Worm (Caenorhabditis elegans) whole organism, mixed stage, embryonic: ENCODE measurements around the gene pld-1.
"Not testable (repeated sequence)": the region's sequence is repeated elsewhere in the genome, so short reads cannot be mapped to it uniquely, and the experiment has no call there.

Experiments
- M03D4.4 ChIP-seq: sonication (generic microtip); optimal IDR thresholded peaks from 2 replicates; lab custom pipeline; 2017; ENCODE audit warnings: mild to moderate bottlenecking, missing genetic modification characterization, missing compliant biosample characterization
- bed-3 ChIP-seq: fragments of 200-800 bp; sonication (Bioruptor generic); optimal IDR thresholded peaks from 3 replicates; lab custom pipeline; 2018; ENCODE audit warnings: mild to moderate bottlenecking, missing genetic modification characterization, moderate library complexity, missing compliant biosample characterization
- blmp-1 ChIP-seq: fragments of 150-350 bp; optimal IDR thresholded peaks from 2 replicates; lab custom pipeline; 2014; ENCODE audit warnings: missing biosample characterization, missing genetic modification characterization
- ceh-39 ChIP-seq: fragments of 150-350 bp; optimal IDR thresholded peaks from 2 replicates; lab custom pipeline; 2014; ENCODE audit warnings: missing biosample characterization, missing genetic modification characterization
- ceh-43 ChIP-seq: fragments of 200-800 bp; sonication (Bioruptor generic); optimal IDR thresholded peaks from 2 replicates; lab custom pipeline; 2018; ENCODE audit warnings: mild to moderate bottlenecking, missing genetic modification characterization, moderate library complexity, missing compliant biosample characterization
- ceh-83 ChIP-seq: fragments of 200-800 bp; sonication (Bioruptor generic); optimal IDR thresholded peaks from 2 replicates; lab custom pipeline; 2018; ENCODE audit warnings: mild to moderate bottlenecking, missing genetic modification characterization, missing compliant biosample characterization
- ces-1 ChIP-seq: fragments of 150-350 bp; optimal IDR thresholded peaks from 2 replicates; lab custom pipeline; 2014; ENCODE audit warnings: missing biosample characterization, missing genetic modification reagents, missing genetic modification characterization
- cnd-1 ChIP-seq: fragments of 200-800 bp; sonication (Bioruptor generic); optimal IDR thresholded peaks from 2 replicates; lab custom pipeline; 2018; ENCODE audit warnings: mild to moderate bottlenecking, missing genetic modification characterization, missing compliant biosample characterization
- drap-1 ChIP-seq: fragments of 200-800 bp; sonication (Bioruptor generic); optimal IDR thresholded peaks from 3 replicates; lab custom pipeline; 2018; ENCODE audit warnings: mild to moderate bottlenecking, missing genetic modification characterization, missing compliant biosample characterization
- elt-1 ChIP-seq: sonication (generic microtip); optimal IDR thresholded peaks from 2 replicates; lab custom pipeline; 2017; ENCODE audit warnings: missing genetic modification characterization, mild to moderate bottlenecking, missing compliant biosample characterization, antibody characterized with exemption, moderate library complexity, borderline replicate concordance; ENCODE audit not compliant: insufficient read depth
- elt-3 ChIP-seq: fragments of 150-350 bp; optimal IDR thresholded peaks from 2 replicates; lab custom pipeline; 2014; ENCODE audit warnings: missing biosample characterization, missing genetic modification characterization
- flh-1 ChIP-seq: fragments of 200-800 bp; sonication (Bioruptor generic); optimal IDR thresholded peaks from 2 replicates; lab custom pipeline; 2018; ENCODE audit warnings: mild to moderate bottlenecking, missing genetic modification characterization, moderate library complexity, missing compliant biosample characterization
- ham-2 ChIP-seq: fragments of 200-800 bp; sonication (Bioruptor generic); optimal IDR thresholded peaks from 2 replicates; lab custom pipeline; 2018; ENCODE audit warnings: mild to moderate bottlenecking, missing genetic modification characterization, missing compliant biosample characterization
- hlh-1 ChIP-seq: fragments of 150-350 bp; optimal IDR thresholded peaks from 2 replicates; lab custom pipeline; 2014; ENCODE audit warnings: missing biosample characterization, missing genetic modification reagents, missing genetic modification characterization
- lin-13 ChIP-seq: fragments of 150-350 bp; optimal IDR thresholded peaks from 2 replicates; lab custom pipeline; 2014; ENCODE audit warnings: missing biosample characterization, missing genetic modification characterization
- lin-32 ChIP-seq: fragments of 200-800 bp; sonication (Bioruptor generic); optimal IDR thresholded peaks from 2 replicates; lab custom pipeline; 2018; ENCODE audit warnings: mild to moderate bottlenecking, missing genetic modification characterization, missing compliant biosample characterization
- lsy-2 ChIP-seq: fragments of 150-350 bp; optimal IDR thresholded peaks from 2 replicates; lab custom pipeline; 2014; ENCODE audit warnings: missing biosample characterization, missing genetic modification characterization
- mab-5 ChIP-seq: fragments of 150-350 bp; optimal IDR thresholded peaks from 2 replicates; lab custom pipeline; 2014; ENCODE audit warnings: missing biosample characterization, missing genetic modification characterization
- mep-1 ChIP-seq: fragments of 150-350 bp; optimal IDR thresholded peaks from 2 replicates; lab custom pipeline; 2017; ENCODE audit warnings: missing biosample characterization, missing genetic modification reagents, missing genetic modification characterization, inconsistent platforms
- mls-2 ChIP-seq: sonication (generic microtip); optimal IDR thresholded peaks from 2 replicates; lab custom pipeline; 2016; ENCODE audit warnings: mild to moderate bottlenecking, missing genetic modification characterization, moderate library complexity, missing compliant biosample characterization
- nhr-12 ChIP-seq: fragments of 150-350 bp; optimal IDR thresholded peaks from 2 replicates; lab custom pipeline; 2014; ENCODE audit warnings: missing biosample characterization, missing genetic modification characterization
- nhr-2 ChIP-seq: fragments of 150-350 bp; optimal IDR thresholded peaks from 2 replicates; lab custom pipeline; 2014; ENCODE audit warnings: missing biosample characterization, missing genetic modification characterization
- nhr-237 ChIP-seq: fragments of 150-350 bp; optimal IDR thresholded peaks from 2 replicates; lab custom pipeline; 2014; ENCODE audit warnings: missing biosample characterization, missing genetic modification characterization
- nhr-28 ChIP-seq: fragments of 150-350 bp; optimal IDR thresholded peaks from 2 replicates; lab custom pipeline; 2014; ENCODE audit warnings: missing biosample characterization, missing genetic modification characterization
- nhr-76 ChIP-seq: sonication (generic microtip); optimal IDR thresholded peaks from 2 replicates; lab custom pipeline; 2017; ENCODE audit warnings: missing biosample characterization, missing genetic modification characterization
- pha-4 ChIP-seq: fragments of 150-350 bp; optimal IDR thresholded peaks from 2 replicates; lab custom pipeline; 2018; ENCODE audit warnings: missing biosample characterization, missing genetic modification reagents, missing genetic modification characterization
- sem-2 ChIP-seq: fragments of 200-800 bp; sonication (Bioruptor generic); optimal IDR thresholded peaks from 2 replicates; lab custom pipeline; 2018; ENCODE audit warnings: mild to moderate bottlenecking, missing genetic modification characterization, missing compliant biosample characterization
- snpc-4 ChIP-seq: fragments of 150-350 bp; optimal IDR thresholded peaks from 2 replicates; lab custom pipeline; 2014; ENCODE audit warnings: missing biosample characterization, missing genetic modification characterization
- sptf-1 ChIP-seq: sonication (generic microtip); optimal IDR thresholded peaks from 2 replicates; lab custom pipeline; 2017; ENCODE audit warnings: mild to moderate bottlenecking, missing genetic modification characterization, moderate library complexity, missing compliant biosample characterization
- tbx-8 ChIP-seq: fragments of 200-800 bp; sonication (Bioruptor generic); optimal IDR thresholded peaks from 2 replicates; lab custom pipeline; 2018; ENCODE audit warnings: mild to moderate bottlenecking, missing genetic modification characterization, moderate library complexity, missing compliant biosample characterization
- unc-120 ChIP-seq: sonication (generic microtip); optimal IDR thresholded peaks from 2 replicates; lab custom pipeline; 2017; ENCODE audit warnings: missing genetic modification characterization, missing compliant biosample characterization; ENCODE audit not compliant: poor library complexity, severe bottlenecking
- unc-39 ChIP-seq: fragments of 150-350 bp; optimal IDR thresholded peaks from 2 replicates; lab custom pipeline; 2014; ENCODE audit warnings: missing biosample characterization, missing genetic modification characterization
- unc-62 ChIP-seq: fragments of 150-350 bp; optimal IDR thresholded peaks from 2 replicates; lab custom pipeline; 2014; ENCODE audit warnings: missing biosample characterization, missing genetic modification reagents, missing genetic modification characterization
- zip-8 ChIP-seq: fragments of 150-350 bp; optimal IDR thresholded peaks from 2 replicates; lab custom pipeline; 2014; ENCODE audit warnings: missing biosample characterization, missing genetic modification characterization
- ztf-11 ChIP-seq: fragments of 150-350 bp; optimal IDR thresholded peaks from 2 replicates; lab custom pipeline; 2014; ENCODE audit warnings: missing biosample characterization, missing genetic modification characterization

Gene pld-1

ce11 chrII:5115235-5115634 lies 23.7 kb upstream of the pld-1 start, which contains the start of gene msp-74:
Gene msp-74 (minus strand): TSS chrII:5115335.
- not testable (repeated sequence) for TF ChIP-seq drap-1 (GFP tag; lab: Kevin White, UChicago); sptf-1 (tag; lab: Kevin White, UChicago); ces-1 (GFP tag; lab: Kevin White, UChicago)

- no peak for TF ChIP-seq ces-1 (GFP tag; lab: Kevin White, UChicago)
- no peak for TF ChIP-seq nhr-12 (tag; lab: Kevin White, UChicago)
- TF ChIP-seq ceh-39: no peak
- TF ChIP-seq hlh-1 (tag; lab: Kevin White, UChicago): no peak
- no peak for TF ChIP-seq blmp-1 (tag; lab: Kevin White, UChicago)
- TF ChIP-seq ham-2 (GFP tag; lab: Kevin White, UChicago): no peak
- no peak for TF ChIP-seq zip-8 (tag; lab: Kevin White, UChicago)
- TF ChIP-seq nhr-2 (tag; lab: Kevin White, UChicago): no peak
- no peak for TF ChIP-seq unc-62 (GFP tag; lab: Kevin White, UChicago)
- no peak for TF ChIP-seq lsy-2 (tag; lab: Kevin White, UChicago)
- TF ChIP-seq M03D4.4 (tag; lab: Kevin White, UChicago): no peak
- no peak for TF ChIP-seq flh-1
Observed at ce11 chrII:5112082-5112481, 20.6 kb upstream of the pld-1 start, which contains the start of gene F09C12.8. Gene F09C12.8 (plus strand): TSS chrII:5112382.

- no peak for TF ChIP-seq ceh-43 (GFP tag; lab: Kevin White, UChicago)
- no peak for TF ChIP-seq elt-1 (tag; lab: Kevin White, UChicago)
Observed at ce11 chrII:5109693-5110092, 18.2 kb upstream of the pld-1 start, which contains the start of gene F09C12.2. Gene F09C12.2 (plus strand): TSS chrII:5110012.

- no peak for TF ChIP-seq ces-1 (GFP tag; lab: Kevin White, UChicago)
- peak; percentile 93 for TF ChIP-seq ceh-43 (GFP tag; lab: Kevin White, UChicago)
- TF ChIP-seq lin-32 (GFP tag; lab: Kevin White, UChicago): peak; percentile 99
- peak; percentile 99 for TF ChIP-seq mls-2 (tag; lab: Kevin White, UChicago)
- no peak for TF ChIP-seq mab-5 (tag; lab: Kevin White, UChicago)
- TF ChIP-seq unc-120 (tag; lab: Kevin White, UChicago): peak; percentile 96
- no peak for TF ChIP-seq snpc-4
- peak; percentile 92 for TF ChIP-seq mep-1 (tag; lab: Kevin White, UChicago)
- TF ChIP-seq nhr-76 (tag; lab: Kevin White, UChicago): peak; percentile 22
- TF ChIP-seq lin-13 (tag; lab: Kevin White, UChicago): peak; percentile 64
- TF ChIP-seq ztf-11 (tag; lab: Kevin White, UChicago): peak; percentile 80
- peak; percentile 19 for TF ChIP-seq elt-1 (tag; lab: Kevin White, UChicago)
- TF ChIP-seq nhr-28 (tag; lab: Kevin White, UChicago): peak; percentile 86
- TF ChIP-seq bed-3 (GFP tag; lab: Kevin White, UChicago): peak; percentile 93
- TF ChIP-seq tbx-8: peak; percentile 96
- peak; percentile 72 for TF ChIP-seq nhr-12 (tag; lab: Kevin White, UChicago)
- TF ChIP-seq flh-1: peak; percentile 93
- peak; percentile 53 for TF ChIP-seq nhr-237 (tag; lab: Kevin White, UChicago)
- TF ChIP-seq sem-2 (GFP tag; lab: Kevin White, UChicago): peak; percentile 94
- TF ChIP-seq pha-4 (tag; lab: Kevin White, UChicago): peak; percentile 36
- TF ChIP-seq blmp-1 (tag; lab: Kevin White, UChicago): peak; percentile 11
- TF ChIP-seq zip-8 (tag; lab: Kevin White, UChicago): no peak
- TF ChIP-seq ceh-39: no peak
- peak; percentile 83 for TF ChIP-seq hlh-1 (tag; lab: Kevin White, UChicago)
- peak; percentile 99 for TF ChIP-seq drap-1 (GFP tag; lab: Kevin White, UChicago)
- peak; percentile 98 for TF ChIP-seq ceh-83 (GFP tag; lab: Kevin White, UChicago)
- TF ChIP-seq sptf-1 (tag; lab: Kevin White, UChicago): peak; percentile 99
- peak; percentile 98 for TF ChIP-seq cnd-1 (tag; lab: Kevin White, UChicago)
- peak; percentile 95 for TF ChIP-seq ham-2 (GFP tag; lab: Kevin White, UChicago)
- TF ChIP-seq M03D4.4 (tag; lab: Kevin White, UChicago): peak; percentile 98
- TF ChIP-seq unc-39 (tag; lab: Kevin White, UChicago): peak; percentile 22
- TF ChIP-seq lsy-2 (tag; lab: Kevin White, UChicago): peak; percentile 71
- peak; percentile 40 for TF ChIP-seq elt-3 (tag; lab: Kevin White, UChicago)
- TF ChIP-seq nhr-2 (tag; lab: Kevin White, UChicago): no peak
- peak; percentile 83 for TF ChIP-seq unc-62 (GFP tag; lab: Kevin White, UChicago)
Observed at ce11 chrII:5105020-5105419, 13.5 kb upstream of the pld-1 start.
